Fruit fly (Drosophila melanogaster): ENCODE data around the gene CG33502.

- TF ChIP-seq CG1621 (tag; optimal IDR thresholded peaks at IDR 0.05) (no peak), achi (GFP tag; optimal IDR thresholded peaks at IDR 0.05) (no peak), svp (GFP tag) (no peak), CG6854 (GFP tag; optimal IDR thresholded peaks at IDR 0.05) (no peak), CG8319 (GFP tag; optimal IDR thresholded peaks at IDR 0.05) (no peak)
These were observed 20.9 kb upstream of the CG33502 start for dm6 chrX:21632213-21632612.
